Fruit fly (Drosophila melanogaster) whole organism, embryonic: ENCODE measurements around the gene nmdyn-D6.

ENCODE experiments used
- Adf1 ChIP-seq: fragments of 200-800 bp; sonication (Bioruptor generic); IDR thresholded peaks from 2 replicates; pipeline ENCODE4 v1.3.6; 2022; ENCODE audit warnings: missing biosample characterization, missing genetic modification characterization
- Aef1 ChIP-seq: fragments of 200-800 bp; sonication (Bioruptor generic); IDR thresholded peaks from 3 replicates; pipeline ENCODE4 v1.3.6; 2022; ENCODE audit warnings: missing biosample characterization, missing genetic modification characterization
- Antp ChIP-seq: fragments of 200-800 bp; sonication (Bioruptor generic); optimal IDR thresholded peaks from 3 replicates; lab custom pipeline; 2016; ENCODE audit warnings: missing biosample characterization, missing genetic modification characterization
- Atf6 ChIP-seq: fragments of 200-800 bp; sonication (Bioruptor generic); IDR thresholded peaks from 2 replicates; pipeline ENCODE4 v1.3.6; 2022; ENCODE audit warnings: missing biosample characterization, missing genetic modification characterization
- Blimp-1 ChIP-seq: fragments of 200-800 bp; sonication (Bioruptor generic); optimal IDR thresholded peaks from 3 replicates; lab custom pipeline; 2018; ENCODE audit warnings: missing biosample characterization, missing genetic modification characterization, mild to moderate bottlenecking, moderate library complexity, missing genetic modification reagents
- CG10543 ChIP-seq: fragments of 200-800 bp; sonication (Bioruptor generic); optimal IDR thresholded peaks from 3 replicates; lab custom pipeline; 2017; ENCODE audit warnings: missing biosample characterization, mild to moderate bottlenecking, missing genetic modification characterization, moderate library complexity
- CG11504 ChIP-seq: fragments of 200-800 bp; sonication (Bioruptor generic); optimal IDR thresholded peaks from 3 replicates; lab custom pipeline; 2019; ENCODE audit warnings: missing biosample characterization, mild to moderate bottlenecking, missing genetic modification characterization, moderate library complexity
- CG13894 ChIP-seq: fragments of 200-800 bp; sonication (Bioruptor generic); optimal IDR thresholded peaks from 3 replicates; lab custom pipeline; 2018; ENCODE audit warnings: missing biosample characterization, mild to moderate bottlenecking, missing genetic modification characterization, moderate library complexity
- CG15514 ChIP-seq: fragments of 200-800 bp; sonication (Bioruptor generic); optimal IDR thresholded peaks from 3 replicates; lab custom pipeline; 2017; ENCODE audit warnings: missing biosample characterization, missing genetic modification characterization, mild to moderate bottlenecking, moderate library complexity, missing genetic modification reagents
- CG17385 ChIP-seq: fragments of 200-800 bp; sonication (Bioruptor generic); optimal IDR thresholded peaks from 3 replicates; lab custom pipeline; 2018; ENCODE audit warnings: missing biosample characterization, mild to moderate bottlenecking, missing genetic modification characterization
- CG18262 ChIP-seq: fragments of 200-800 bp; optimal IDR thresholded peaks from 3 replicates; lab custom pipeline; 2019; ENCODE audit warnings: missing biosample characterization, mild to moderate bottlenecking, missing genetic modification characterization, moderate library complexity
- CG3281 ChIP-seq: fragments of 200-800 bp; sonication (Bioruptor generic); optimal IDR thresholded peaks from 3 replicates; lab custom pipeline; 2017; ENCODE audit warnings: missing biosample characterization, mild to moderate bottlenecking, missing genetic modification characterization
- Deaf1 ChIP-seq: fragments of 200-800 bp; optimal IDR thresholded peaks from 3 replicates; lab custom pipeline; 2019; ENCODE audit warnings: missing biosample characterization, mild to moderate bottlenecking, missing genetic modification characterization, moderate library complexity
- Doc3 ChIP-seq: fragments of 200-800 bp; sonication (Bioruptor generic); IDR thresholded peaks from 3 replicates; pipeline ENCODE4 v1.3.6; 2022; ENCODE audit warnings: missing biosample characterization, missing genetic modification characterization; ENCODE audit not compliant: partially characterized antibody
- Fer1 ChIP-seq: fragments of 200-800 bp; sonication (Bioruptor generic); optimal IDR thresholded peaks from 2 replicates; lab custom pipeline; 2017; ENCODE audit warnings: missing biosample characterization, mild to moderate bottlenecking, missing genetic modification characterization
- Fer3 ChIP-seq: fragments of 200-800 bp; sonication (Bioruptor generic); optimal IDR thresholded peaks from 2 replicates; lab custom pipeline; 2018; ENCODE audit warnings: missing biosample characterization, mild to moderate bottlenecking, missing genetic modification characterization, moderate library complexity
- HHEX ChIP-seq: fragments of 200-800 bp; sonication (Bioruptor generic); optimal IDR thresholded peaks from 3 replicates; lab custom pipeline; 2017; ENCODE audit warnings: missing biosample characterization, mild to moderate bottlenecking, missing genetic modification characterization, missing genetic modification reagents
- Hr78 ChIP-seq, 2 experiments: fragments of 200-800 bp in 1 of 2; fragments of >200 bp in 1 of 2; sonication (Bioruptor generic) in 1 of 2; optimal IDR thresholded peaks; 2 replicates each; lab custom pipeline; 2017 to 2019; ENCODE audit warnings: missing biosample characterization in 2 of 2, missing genetic modification characterization in 2 of 2, mild to moderate bottlenecking in 1 of 2, moderate library complexity in 1 of 2
- Jarid2 ChIP-seq: fragments of 200-800 bp; sonication (Bioruptor generic); optimal IDR thresholded peaks from 3 replicates; lab custom pipeline; 2017; ENCODE audit warnings: mild to moderate bottlenecking, missing biosample characterization, missing genetic modification reagents, missing genetic modification characterization
- Med ChIP-seq: fragments of 200-800 bp; sonication (Bioruptor generic); peaks from one replicate; lab custom pipeline; 2016; ENCODE audit warnings: missing biosample characterization, missing genetic modification characterization, mild to moderate bottlenecking, inconsistent platforms, moderate library complexity
- Nf-YC ChIP-seq: fragments of 200-800 bp; optimal IDR thresholded peaks from 3 replicates; lab custom pipeline; 2019; ENCODE audit warnings: missing biosample characterization, mild to moderate bottlenecking, missing genetic modification characterization, moderate library complexity
- NfI ChIP-seq: fragments of 200-800 bp; sonication (Bioruptor generic); optimal IDR thresholded peaks from 3 replicates; lab custom pipeline; 2018; ENCODE audit warnings: missing biosample characterization, mild to moderate bottlenecking, missing genetic modification characterization, moderate library complexity
- Pdp1 ChIP-seq, 2 experiments: fragments of 200-800 bp; sonication (Bioruptor generic); optimal IDR thresholded peaks; 3 replicates each; lab custom pipeline; 2016; ENCODE audit warnings: missing biosample characterization in 2 of 2, missing genetic modification characterization in 2 of 2, mild to moderate bottlenecking in 1 of 2, moderate library complexity in 1 of 2
- Sox100B ChIP-seq: fragments of 200-800 bp; sonication (Bioruptor generic); optimal IDR thresholded peaks from 3 replicates; lab custom pipeline; 2018; ENCODE audit warnings: missing biosample characterization, mild to moderate bottlenecking, missing genetic modification characterization
- abd-A ChIP-seq: fragments of 200-800 bp; sonication (Bioruptor generic); optimal IDR thresholded peaks from 3 replicates; lab custom pipeline; 2019; ENCODE audit warnings: missing biosample characterization, mild to moderate bottlenecking, missing genetic modification characterization, moderate library complexity
- chinmo ChIP-seq: fragments of 200-800 bp; sonication (Bioruptor generic); IDR thresholded peaks from 4 replicates; pipeline ENCODE4 v1.3.6; 2022; ENCODE audit warnings: missing biosample characterization, missing genetic modification characterization; ENCODE audit not compliant: partially characterized antibody
- chm ChIP-seq: fragments of 200-800 bp; sonication (Bioruptor generic); IDR thresholded peaks from 2 replicates; pipeline ENCODE4 v1.3.6; 2022; ENCODE audit warnings: missing biosample characterization, missing genetic modification characterization
- ci ChIP-seq: fragments of 200-800 bp; sonication (Bioruptor generic); IDR thresholded peaks from 3 replicates; pipeline ENCODE4 v1.3.6; 2022; ENCODE audit warnings: missing biosample characterization, missing genetic modification characterization
- corto ChIP-seq: fragments of 200-800 bp; sonication (Bioruptor generic); optimal IDR thresholded peaks from 2 replicates; lab custom pipeline; 2016; ENCODE audit warnings: missing biosample characterization, mild to moderate bottlenecking, missing genetic modification characterization, moderate library complexity
- emc ChIP-seq: fragments of 200-800 bp; sonication (Bioruptor generic); optimal IDR thresholded peaks from 2 replicates; lab custom pipeline; 2016; ENCODE audit warnings: missing biosample characterization, missing genetic modification characterization
- ftz-f1 ChIP-seq: fragments of 200-800 bp; sonication (Bioruptor generic); optimal IDR thresholded peaks from 2 replicates; lab custom pipeline; 2016; ENCODE audit warnings: missing biosample characterization, missing genetic modification characterization
- gem ChIP-seq: fragments of 200-800 bp; sonication (Bioruptor generic); optimal IDR thresholded peaks from 2 replicates; lab custom pipeline; 2019; ENCODE audit warnings: missing biosample characterization, mild to moderate bottlenecking, missing genetic modification characterization, moderate library complexity
- grau ChIP-seq: fragments of 200-800 bp; optimal IDR thresholded peaks from 3 replicates; lab custom pipeline; 2019; ENCODE audit warnings: missing biosample characterization, mild to moderate bottlenecking, missing genetic modification characterization, moderate library complexity
- jigr1 ChIP-seq: fragments of 200-800 bp; sonication (Bioruptor generic); IDR thresholded peaks from 3 replicates; pipeline ENCODE4 v1.3.6; 2022; ENCODE audit warnings: missing biosample characterization, missing genetic modification characterization
- lab ChIP-seq: fragments of 200-800 bp; sonication (Bioruptor generic); optimal IDR thresholded peaks from 3 replicates; lab custom pipeline; 2017; ENCODE audit warnings: missing biosample characterization, missing genetic modification characterization, mild to moderate bottlenecking, moderate library complexity, missing genetic modification reagents
- sens ChIP-seq: fragments of 200-800 bp; sonication (Bioruptor generic); peaks from one replicate; lab custom pipeline; 2016; ENCODE audit warnings: missing biosample characterization, missing genetic modification characterization
- zen ChIP-seq: fragments of 200-800 bp; sonication (Bioruptor generic); optimal IDR thresholded peaks from 3 replicates; lab custom pipeline; 2018; ENCODE audit warnings: missing biosample characterization, mild to moderate bottlenecking, missing genetic modification characterization, moderate library complexity

The nmdyn-D6 gene

dm6 chrX:14588996-14589621, 5.6 kb downstream of the nmdyn-D6 start (continued):
- TF ChIP-seq ftz-f1 (GFP tag; lab: Kevin White, UChicago), result no peak
- TF ChIP-seq NfI (GFP tag; lab: Kevin White, UChicago), result no peak
- 0 out of 2 replicates have a peak, but pooled peaks have one; percentile 35 for TF ChIP-seq Atf6 (GFP tag; lab: Robert Waterston, UW)
- TF ChIP-seq jigr1 (GFP tag; lab: Robert Waterston, UW), result no peak
- TF ChIP-seq grau, result peak; percentile 5
- TF ChIP-seq Fer3 (tag; lab: Kevin White, UChicago), result peak; percentile 6
- peak; percentile 9 for TF ChIP-seq Sox100B
- TF ChIP-seq HHEX (GFP tag; lab: Kevin White, UChicago), result peak; percentile 27
- peak; percentile 40 for TF ChIP-seq Fer1 (GFP tag; lab: Kevin White, UChicago)
- TF ChIP-seq chinmo, result 0 out of 4 replicates have a peak, but pooled peaks have one; percentile 36
- TF ChIP-seq corto (GFP tag; lab: Kevin White, UChicago), result no peak
- peak; percentile 58 for TF ChIP-seq lab (GFP tag; lab: Kevin White, UChicago)
- peak; percentile 35 for TF ChIP-seq CG11504
- peak; percentile 24 for TF ChIP-seq gem (tag; lab: Kevin White, UChicago)
- peak in 1 of 2 experiments; percentile 91 for TF ChIP-seq Hr78 (GFP tag; optimal IDR thresholded peaks at IDR 0.05; lab: Kevin White, UChicago)
- peak; percentile 27 for TF ChIP-seq CG3281 (GFP tag; lab: Kevin White, UChicago)
- TF ChIP-seq zen (tag; lab: Kevin White, UChicago), result no peak
- TF ChIP-seq, all 482 proteins: peak for 26

DNA sequence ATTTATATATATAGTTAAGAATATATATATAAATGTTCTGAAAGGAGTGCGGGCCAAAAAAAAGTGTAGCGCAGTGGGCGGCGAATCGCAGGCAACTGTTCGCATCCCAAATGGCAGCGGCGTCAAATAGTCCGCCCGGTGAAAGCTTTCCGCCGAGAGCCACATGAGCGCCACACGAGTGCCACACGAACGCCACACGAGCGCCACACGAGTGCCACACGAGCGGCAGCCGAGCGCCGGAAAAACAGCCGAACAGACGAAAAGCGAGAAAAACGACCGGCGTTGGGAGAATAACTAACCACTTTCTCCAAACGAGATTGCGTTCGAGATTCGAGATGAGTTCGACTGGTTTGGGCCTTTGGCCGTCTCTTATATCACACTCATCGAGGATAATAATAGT, 8.0 kb downstream of the nmdyn-D6 start:
- TF ChIP-seq CG10543 (GFP tag; lab: Kevin White, UChicago) (peak; percentile 41), Antp (GFP tag; lab: Kevin White, UChicago) (no peak), Deaf1 (tag; lab: Kevin White, UChicago) (peak; percentile 99), Fer1 (GFP tag; lab: Kevin White, UChicago) (no peak), chm (GFP tag; lab: Robert Waterston, UW) (no peak), Nf-YC (tag; lab: Kevin White, UChicago) (peak; percentile 13), ci (GFP tag; lab: Robert Waterston, UW) (0 out of 3 replicates have a peak, but pooled peaks have one; percentile 36), CG13894 (peak; percentile 89), abd-A (tag; lab: Kevin White, UChicago) (peak; percentile 14), Adf1 (GFP tag; lab: Robert Waterston, UW) (no peak), Doc3 (no peak), Aef1 (GFP tag; lab: Robert Waterston, UW) (no peak), CG18262 (tag; lab: Kevin White, UChicago) (no peak), emc (GFP tag; lab: Kevin White, UChicago) (no peak), Med (GFP tag; lab: Kevin White, UChicago) (peak; percentile 69), Pdp1 (GFP tag; optimal IDR thresholded peaks at IDR 0.05; lab: Kevin White, UChicago) (peak in 1 of 2 experiments; percentile 7), Jarid2 (GFP tag; lab: Kevin White, UChicago) (peak; percentile 23), CG17385 (no peak), Blimp-1 (GFP tag; lab: Kevin White, UChicago) (peak; percentile 14), sens (GFP tag; lab: Kevin White, UChicago) (peak; percentile 29), CG15514 (GFP tag; lab: Kevin White, UChicago) (peak; percentile 5)
